Worm (Caenorhabditis elegans) whole organism, L4 larva: ENCODE data around the gene elo-6.
A peak's percentile ranks its signal among the peaks of the same experiment; 100 is the strongest.

Source experiments
- D1046.2 ChIP-seq: fragments of 200-800 bp; sonication (Bioruptor generic); IDR thresholded peaks from 2 replicates; pipeline ENCODE4 v1.3.6; 2022; ENCODE audit warnings: missing genetic modification characterization, missing compliant biosample characterization
- F37D6.2 ChIP-seq: sonication (generic microtip); optimal IDR thresholded peaks from 2 replicates; lab custom pipeline; 2016; ENCODE audit warnings: mild to moderate bottlenecking, missing genetic modification characterization, missing compliant biosample characterization
- R02D3.7 ChIP-seq: fragments of 150-350 bp; sonication (generic microtip); optimal IDR thresholded peaks from 3 replicates; lab custom pipeline; 2014; ENCODE audit warnings: missing biosample characterization, missing genetic modification characterization
- T20F7.1 ChIP-seq: fragments of 200-800 bp; sonication (Bioruptor generic); optimal IDR thresholded peaks from 2 replicates; lab custom pipeline; 2018; ENCODE audit warnings: mild to moderate bottlenecking, missing genetic modification characterization, missing compliant biosample characterization
- Y5F2A.4 ChIP-seq: fragments of 200-800 bp; sonication (Bioruptor generic); optimal IDR thresholded peaks from 2 replicates; lab custom pipeline; 2018; ENCODE audit warnings: mild to moderate bottlenecking, missing genetic modification characterization, missing compliant biosample characterization
- ZK337.2 ChIP-seq: fragments of 200-800 bp; sonication (Bioruptor generic); IDR thresholded peaks from 2 replicates; pipeline ENCODE4 v1.3.6; 2022; ENCODE audit warnings: missing genetic modification reagents, missing genetic modification characterization, missing compliant biosample characterization
- ZK546.5 ChIP-seq, 2 experiments: sonication (generic microtip); optimal IDR thresholded peaks; 2 replicates each; lab custom pipeline; 2017; ENCODE audit warnings: missing biosample characterization in 2 of 2, missing genetic modification characterization in 2 of 2
- aha-1 ChIP-seq: fragments of 150-350 bp; peaks from one replicate; lab custom pipeline; 2014; ENCODE audit warnings: missing biosample characterization, missing genetic modification characterization
- ama-1 ChIP-seq: fragments of 150-350 bp; optimal IDR thresholded peaks from 2 replicates; lab custom pipeline; 2014; ENCODE audit warnings: inconsistent platforms, mixed read lengths
- ceh-20 ChIP-seq: fragments of 200-800 bp; sonication (Bioruptor generic); IDR thresholded peaks from 2 replicates; pipeline ENCODE4 v1.3.6; 2022; ENCODE audit warnings: missing genetic modification reagents, missing genetic modification characterization, missing compliant biosample characterization
- ceh-32 ChIP-seq: sonication (generic microtip); optimal IDR thresholded peaks from 2 replicates; lab custom pipeline; 2016; ENCODE audit warnings: mild to moderate bottlenecking, missing genetic modification characterization, missing compliant biosample characterization; ENCODE audit not compliant: poor library complexity
- ceh-62 ChIP-seq: sonication (generic microtip); optimal IDR thresholded peaks from 2 replicates; lab custom pipeline; 2017; ENCODE audit warnings: missing biosample characterization, missing genetic modification characterization
- daf-19 ChIP-seq: fragments of 200-800 bp; sonication (Bioruptor generic); conservative IDR thresholded peaks from 2 replicates; pipeline ENCODE4 v1.3.6; 2022; ENCODE audit warnings: missing genetic modification characterization, missing compliant biosample characterization
- dmd-9 ChIP-seq: fragments of 200-800 bp; sonication (Bioruptor generic); IDR thresholded peaks from 2 replicates; pipeline ENCODE4 v1.3.6; 2022; ENCODE audit warnings: missing genetic modification reagents, missing genetic modification characterization, missing compliant biosample characterization
- dpl-1 ChIP-seq: fragments of 150-350 bp; optimal IDR thresholded peaks from 2 replicates; lab custom pipeline; 2014; ENCODE audit warnings: missing biosample characterization, missing genetic modification reagents, missing genetic modification characterization
- duxl-1 ChIP-seq: sonication (generic microtip); optimal IDR thresholded peaks from 2 replicates; lab custom pipeline; 2016; ENCODE audit warnings: mild to moderate bottlenecking, missing genetic modification characterization, moderate library complexity, missing compliant biosample characterization; ENCODE audit not compliant: poor library complexity
- dve-1 ChIP-seq: sonication (generic microtip); optimal IDR thresholded peaks from 2 replicates; lab custom pipeline; 2017; ENCODE audit warnings: antibody characterized with exemption, mild to moderate bottlenecking, missing genetic modification characterization, missing compliant biosample characterization; ENCODE audit not compliant: insufficient read depth
- egl-43 ChIP-seq: fragments of 200-800 bp; sonication (Bioruptor generic); IDR thresholded peaks from 2 replicates; pipeline ENCODE4 v1.3.6; 2022; ENCODE audit warnings: missing genetic modification reagents, missing genetic modification characterization, missing compliant biosample characterization
- hif-1 ChIP-seq, 2 experiments: sonication (generic microtip); optimal IDR thresholded peaks; 2 replicates each; lab custom pipeline; 2016 to 2017; ENCODE audit warnings: missing compliant biosample characterization in 2 of 2, missing genetic modification characterization in 2 of 2, missing genetic modification reagents in 2 of 2, missing genotype in 2 of 2, mild to moderate bottlenecking in 1 of 2
- hlh-30 ChIP-seq: sonication (generic microtip); optimal IDR thresholded peaks from 2 replicates; lab custom pipeline; 2017; ENCODE audit warnings: antibody characterized with exemption, mild to moderate bottlenecking, missing genetic modification characterization, missing compliant biosample characterization; ENCODE audit not compliant: insufficient read depth
- lin-13 ChIP-seq: fragments of 150-350 bp; optimal IDR thresholded peaks from 2 replicates; lab custom pipeline; 2014; ENCODE audit warnings: missing biosample characterization, missing genetic modification reagents, missing genetic modification characterization
- lin-29 ChIP-seq: fragments of 200-800 bp; sonication (Bioruptor generic); IDR thresholded peaks from 2 replicates; pipeline ENCODE4 v1.3.6; 2022; ENCODE audit warnings: missing genetic modification reagents, missing genetic modification characterization, missing compliant biosample characterization
- lin-38 ChIP-seq: fragments of 200-800 bp; sonication (Bioruptor generic); IDR thresholded peaks from 2 replicates; pipeline ENCODE4 v1.3.6; 2022; ENCODE audit warnings: missing genetic modification reagents, missing genetic modification characterization, missing compliant biosample characterization
- lir-3 ChIP-seq: sonication (generic microtip); optimal IDR thresholded peaks from 2 replicates; lab custom pipeline; 2016; ENCODE audit warnings: mild to moderate bottlenecking, missing genetic modification characterization, missing compliant biosample characterization
- lsy-2 ChIP-seq, 2 experiments: fragments of 150-350 bp in 1 of 2; sonication (generic microtip) in 1 of 2; optimal IDR thresholded peaks; 2 replicates each; lab custom pipeline; 2014 to 2017; ENCODE audit warnings: missing biosample characterization in 2 of 2, missing genetic modification characterization in 2 of 2
- mdt-29 ChIP-seq: fragments of 200-800 bp; sonication (Bioruptor generic); IDR thresholded peaks from 2 replicates; pipeline ENCODE4 v1.3.6; 2022; ENCODE audit warnings: missing genetic modification reagents, missing genetic modification characterization, missing compliant biosample characterization
- mes-2 ChIP-seq: sonication (generic microtip); optimal IDR thresholded peaks from 2 replicates; lab custom pipeline; 2016; ENCODE audit warnings: missing genotype, mild to moderate bottlenecking, missing genetic modification characterization, missing compliant biosample characterization; ENCODE audit not compliant: poor library complexity, severe bottlenecking
- nhr-10 ChIP-seq: fragments of 150-350 bp; optimal IDR thresholded peaks from 2 replicates; lab custom pipeline; 2014; ENCODE audit warnings: missing biosample characterization, missing genetic modification characterization
- nhr-102 ChIP-seq: sonication (generic microtip); optimal IDR thresholded peaks from 2 replicates; lab custom pipeline; 2016; ENCODE audit warnings: mild to moderate bottlenecking, missing genetic modification characterization, moderate library complexity, missing compliant biosample characterization
- nhr-11 ChIP-seq: fragments of 150-350 bp; optimal IDR thresholded peaks from 2 replicates; lab custom pipeline; 2014; ENCODE audit warnings: missing biosample characterization, missing genetic modification characterization
- nhr-28 ChIP-seq: fragments of 150-350 bp; optimal IDR thresholded peaks from 2 replicates; lab custom pipeline; 2014; ENCODE audit warnings: missing biosample characterization, missing genetic modification characterization
- nhr-41 ChIP-seq: fragments of 200-800 bp; sonication (Bioruptor generic); IDR thresholded peaks from 2 replicates; pipeline ENCODE4 v1.3.6; 2022; ENCODE audit warnings: missing genetic modification reagents, missing genetic modification characterization, missing compliant biosample characterization
- nhr-42 ChIP-seq: fragments of 200-800 bp; sonication (Bioruptor generic); IDR thresholded peaks from 2 replicates; pipeline ENCODE4 v1.3.6; 2022; ENCODE audit warnings: missing genetic modification characterization, missing compliant biosample characterization
- nhr-48 ChIP-seq: sonication (generic microtip); optimal IDR thresholded peaks from 2 replicates; lab custom pipeline; 2016; ENCODE audit warnings: mild to moderate bottlenecking, missing genetic modification characterization, missing compliant biosample characterization
- nhr-77 ChIP-seq: fragments of 150-350 bp; optimal IDR thresholded peaks from 2 replicates; lab custom pipeline; 2014; ENCODE audit warnings: missing biosample characterization, missing genetic modification characterization
- pha-4 ChIP-seq, 2 experiments: fragments of 150-350 bp in 1 of 2; fragments of 200-800 bp in 1 of 2; sonication (Bioruptor generic) in 1 of 2; IDR thresholded peaks in 1 of 2; optimal IDR thresholded peaks in 1 of 2; 2 replicates each; pipeline versions ENCODE4 v1.3.6 to Lab custom; 2014 to 2022; ENCODE audit warnings: missing genetic modification characterization in 2 of 2, missing genetic modification reagents in 2 of 2, missing biosample characterization in 1 of 2, missing compliant biosample characterization in 1 of 2
- php-3 ChIP-seq: fragments of 200-800 bp; sonication (Bioruptor generic); IDR thresholded peaks from 2 replicates; pipeline ENCODE4 v1.3.6; 2022; ENCODE audit warnings: missing genetic modification reagents, missing genetic modification characterization, missing compliant biosample characterization
- pqm-1 ChIP-seq: sonication (generic microtip); optimal IDR thresholded peaks from 2 replicates; lab custom pipeline; 2017; ENCODE audit warnings: missing biosample characterization, missing genetic modification characterization
- rbr-2 ChIP-seq: sonication (generic microtip); optimal IDR thresholded peaks from 2 replicates; lab custom pipeline; 2016; ENCODE audit warnings: missing genotype, missing genetic modification characterization, missing compliant biosample characterization
- skn-1 ChIP-seq: fragments of 150-350 bp; optimal IDR thresholded peaks from 2 replicates; lab custom pipeline; 2014; ENCODE audit warnings: missing biosample characterization, missing genetic modification characterization
- snpc-1.2 ChIP-seq: fragments of 200-800 bp; sonication (Bioruptor generic); IDR thresholded peaks from 2 replicates; pipeline ENCODE4 v1.3.6; 2022; ENCODE audit warnings: missing genetic modification reagents, missing genetic modification characterization, missing compliant biosample characterization
- spr-3 ChIP-seq: fragments of 200-800 bp; sonication (Bioruptor generic); optimal IDR thresholded peaks from 2 replicates; lab custom pipeline; 2018; ENCODE audit warnings: mild to moderate bottlenecking, missing genetic modification characterization, missing compliant biosample characterization
- unc-130 ChIP-seq: sonication (generic microtip); optimal IDR thresholded peaks from 2 replicates; lab custom pipeline; 2016; ENCODE audit warnings: missing genetic modification reagents, missing genetic modification characterization, missing compliant biosample characterization
- vab-7 ChIP-seq: fragments of 200-800 bp; sonication (Bioruptor generic); IDR thresholded peaks from 2 replicates; pipeline ENCODE4 v1.3.6; 2022; ENCODE audit warnings: missing genetic modification reagents, missing genetic modification characterization, missing compliant biosample characterization
- zfp-2 ChIP-seq: sonication (generic microtip); optimal IDR thresholded peaks from 2 replicates; lab custom pipeline; 2016; ENCODE audit warnings: mild to moderate bottlenecking, missing genetic modification characterization, missing compliant biosample characterization
- zfp-3 ChIP-seq: fragments of 200-800 bp; sonication (Bioruptor generic); conservative IDR thresholded peaks from 2 replicates; pipeline ENCODE4 v1.3.6; 2022; ENCODE audit warnings: missing genetic modification reagents, missing genetic modification characterization, missing compliant biosample characterization
- ztf-7 ChIP-seq: fragments of 150-350 bp; optimal IDR thresholded peaks from 2 replicates; lab custom pipeline; 2014; ENCODE audit warnings: missing biosample characterization, missing genetic modification characterization

The elo-6 gene

DNA sequence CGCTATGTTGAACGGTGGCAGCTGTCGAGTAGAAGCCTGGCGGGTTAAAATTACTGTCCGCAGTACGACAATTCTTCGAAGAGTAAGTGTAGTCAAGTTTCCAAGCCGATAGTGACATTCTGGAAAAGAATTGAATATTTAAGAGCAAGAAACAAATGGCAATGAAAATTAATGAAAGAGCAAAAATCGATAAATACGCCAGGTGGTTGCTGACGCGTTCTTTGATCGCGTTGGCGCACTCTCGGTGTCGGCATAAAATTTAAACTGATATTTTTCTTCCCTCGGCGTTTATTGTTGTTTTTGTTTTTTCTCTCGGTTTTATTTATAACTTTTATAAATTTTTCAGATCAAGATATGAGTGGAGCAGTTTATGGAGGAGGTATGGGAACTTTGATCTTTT, 6.3 kb upstream of the elo-6 start, which contains the start of the genes perm-3 and swsn-6 (continued):
- TF ChIP-seq ceh-32 (tag; lab: Kevin White, UChicago) (no peak), lin-29 (GFP tag; lab: Robert Waterston, UW) (no peak), F37D6.2 (tag; lab: Kevin White, UChicago) (peak; percentile 70), dve-1 (tag; lab: Kevin White, UChicago) (peak; percentile 62), lin-38 (peak; percentile 84), snpc-1.2 (GFP tag; lab: Robert Waterston, UW) (peak; percentile 82), nhr-48 (tag; lab: Kevin White, UChicago) (peak; percentile 25), ceh-20 (GFP tag; lab: Robert Waterston, UW) (no peak), rbr-2 (peak; percentile 78), nhr-28 (tag; lab: Kevin White, UChicago) (peak; percentile 28), hlh-30 (tag; lab: Kevin White, UChicago) (peak; percentile 67), T20F7.1 (GFP tag; lab: Kevin White, UChicago) (peak; percentile 41), ceh-62 (tag; lab: Kevin White, UChicago) (no peak), D1046.2 (no peak), Y5F2A.4 (GFP tag; lab: Kevin White, UChicago) (no peak), aha-1 (tag; lab: Kevin White, UChicago) (peak; percentile 32), duxl-1 (tag; lab: Kevin White, UChicago) (peak; percentile 52), mes-2 (tag; lab: Kevin White, UChicago) (peak; percentile 90), zfp-3 (GFP tag; lab: Robert Waterston, UW) (0 out of 2 replicates have a peak, but pooled peaks have one; percentile 54), nhr-77 (tag; lab: Kevin White, UChicago) (peak; percentile 42), php-3 (GFP tag; lab: Robert Waterston, UW) (0 out of 2 replicates have a peak, but pooled peaks have one; percentile 45), unc-130 (GFP tag; lab: Kevin White, UChicago) (no peak), lsy-2 (tag; optimal IDR thresholded peaks at IDR 0.05; lab: Kevin White, UChicago) (peak; percentile 24 to 89), lin-13 (peak; percentile 63), dpl-1 (GFP tag; lab: Kevin White, UChicago) (peak; percentile 86), ztf-7 (tag; lab: Kevin White, UChicago) (peak; percentile 64)

DNA sequence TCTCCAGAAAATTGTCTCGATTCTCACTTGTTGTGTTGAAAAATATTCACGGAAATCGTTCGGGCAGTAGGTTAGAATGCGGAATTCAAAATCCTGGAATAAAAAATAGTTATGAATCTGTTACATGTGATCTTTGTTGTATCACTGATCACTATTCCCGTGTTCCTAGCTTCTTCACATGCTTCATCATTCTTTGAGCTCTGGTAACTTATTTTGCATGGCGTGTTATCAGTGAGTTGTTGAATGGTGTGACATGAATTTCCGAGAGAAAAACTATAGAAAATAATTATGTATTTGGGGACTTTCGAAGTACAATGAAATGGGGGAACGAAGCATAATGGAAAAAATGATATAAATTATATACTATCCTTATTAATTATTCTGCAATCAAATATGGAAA, 5.2 kb upstream of the elo-6 start:
- no peak for TF ChIP-seq daf-19 (GFP tag; lab: Robert Waterston, UW)
- TF ChIP-seq nhr-41 = no peak
- TF ChIP-seq egl-43 (GFP tag; lab: Robert Waterston, UW) = no peak
- no peak for TF ChIP-seq lir-3 (tag; lab: Kevin White, UChicago)
- TF ChIP-seq hlh-30 (tag; lab: Kevin White, UChicago) = peak; percentile 62
- TF ChIP-seq zfp-2 (tag; lab: Kevin White, UChicago) = no peak
- TF ChIP-seq nhr-10 (tag; lab: Kevin White, UChicago) = no peak
- TF ChIP-seq spr-3 (GFP tag; lab: Kevin White, UChicago) = no peak
- TF ChIP-seq lin-13 = no peak
- TF ChIP-seq nhr-11 (tag; lab: Kevin White, UChicago) = no peak
- TF ChIP-seq ZK337.2 = no peak
- TF ChIP-seq nhr-42 (GFP tag; lab: Robert Waterston, UW) = no peak
- TF ChIP-seq unc-130 (GFP tag; lab: Kevin White, UChicago) = no peak
- no peak for TF ChIP-seq F37D6.2 (tag; lab: Kevin White, UChicago)
- no peak for TF ChIP-seq R02D3.7 (tag; lab: Kevin White, UChicago)
- peak; percentile 22 for TF ChIP-seq pqm-1 (tag; lab: Kevin White, UChicago)
- TF ChIP-seq mdt-29 = peak; percentile 63
- TF ChIP-seq pha-4 (GFP tag; IDR thresholded peaks at IDR 0.05; lab: Robert Waterston, UW) = 0 out of 2 replicates have a peak, but pooled peaks have one; percentile 17
- no peak for TF ChIP-seq pha-4 (tag; optimal IDR thresholded peaks at IDR 0.05; lab: Kevin White, UChicago)
- TF ChIP-seq mes-2 (tag; lab: Kevin White, UChicago) = peak; percentile 16
- peak; percentile 53 for TF ChIP-seq ama-1
- no peak for TF ChIP-seq ceh-20 (GFP tag; lab: Robert Waterston, UW)
- TF ChIP-seq vab-7 (GFP tag; lab: Robert Waterston, UW) = no peak
- no peak for TF ChIP-seq nhr-102 (tag; lab: Kevin White, UChicago)
- TF ChIP-seq lin-38 = peak; percentile 34; the same call in 1 of the 2 replicates
- peak; percentile 22 for TF ChIP-seq nhr-77 (tag; lab: Kevin White, UChicago)
- TF ChIP-seq snpc-1.2 (GFP tag; lab: Robert Waterston, UW) = no peak
- no peak for TF ChIP-seq dmd-9 (GFP tag; lab: Robert Waterston, UW)
- TF ChIP-seq hif-1 (tag; optimal IDR thresholded peaks at IDR 0.05; lab: Kevin White, UChicago) = no peak
- no peak for TF ChIP-seq ZK546.5 (tag; optimal IDR thresholded peaks at IDR 0.05; lab: Kevin White, UChicago)
- peak; percentile 71 for TF ChIP-seq dve-1 (tag; lab: Kevin White, UChicago)
- no peak for TF ChIP-seq skn-1 (tag; lab: Kevin White, UChicago)
